Fruit fly (Drosophila melanogaster) whole organism, embryonic: ENCODE results near the gene CG31807.

Experiments
- CG10147 ChIP-seq: fragments of 200-800 bp; sonication (Bioruptor generic); optimal IDR thresholded peaks from 2 replicates; lab custom pipeline; 2019; ENCODE audit warnings: missing biosample characterization, mild to moderate bottlenecking, missing genetic modification characterization, moderate library complexity
- CG10366 ChIP-seq: fragments of 200-800 bp; sonication (Bioruptor generic); IDR thresholded peaks from 2 replicates; pipeline ENCODE4 v1.3.6; 2022; ENCODE audit warnings: missing biosample characterization, missing genetic modification characterization
- CG10462 ChIP-seq: fragments of 200-800 bp; sonication (Bioruptor generic); optimal IDR thresholded peaks from 2 replicates; lab custom pipeline; 2016; ENCODE audit warnings: missing biosample characterization, missing genetic modification characterization
- CG12391 ChIP-seq: fragments of 200-800 bp; sonication (Bioruptor generic); optimal IDR thresholded peaks from 3 replicates; lab custom pipeline; 2018; ENCODE audit warnings: missing biosample characterization, mild to moderate bottlenecking, missing genetic modification characterization, moderate library complexity
- CG13296 ChIP-seq: fragments of 200-800 bp; sonication (Bioruptor generic); optimal IDR thresholded peaks from 3 replicates; lab custom pipeline; 2018; ENCODE audit warnings: missing biosample characterization, mild to moderate bottlenecking, missing genetic modification characterization
- CG1603 ChIP-seq: fragments of 200-800 bp; sonication (Bioruptor generic); optimal IDR thresholded peaks from 2 replicates; lab custom pipeline; 2019; ENCODE audit warnings: missing biosample characterization, mild to moderate bottlenecking, missing genetic modification characterization, moderate library complexity
- CG17328 ChIP-seq: fragments of 200-800 bp; sonication (Bioruptor generic); IDR thresholded peaks from 2 replicates; pipeline ENCODE4 v1.3.6; 2022; ENCODE audit warnings: missing biosample characterization, missing genetic modification characterization
- CG17359 ChIP-seq: fragments of 200-800 bp; sonication (Bioruptor generic); optimal IDR thresholded peaks from 3 replicates; lab custom pipeline; 2018; ENCODE audit warnings: missing biosample characterization, mild to moderate bottlenecking, missing genetic modification characterization, moderate library complexity
- CG17385 ChIP-seq: fragments of 200-800 bp; sonication (Bioruptor generic); optimal IDR thresholded peaks from 3 replicates; lab custom pipeline; 2018; ENCODE audit warnings: missing biosample characterization, mild to moderate bottlenecking, missing genetic modification characterization
- CG17802 ChIP-seq: fragments of 200-800 bp; sonication (Bioruptor generic); optimal IDR thresholded peaks from 2 replicates; lab custom pipeline; 2018; ENCODE audit warnings: missing biosample characterization, mild to moderate bottlenecking, missing genetic modification characterization, moderate library complexity
- CG3065 ChIP-seq: fragments of 200-800 bp; sonication (Bioruptor generic); optimal IDR thresholded peaks from 2 replicates; lab custom pipeline; 2016; ENCODE audit warnings: missing biosample characterization, missing genetic modification characterization
- CG32772 ChIP-seq: fragments of 200-800 bp; sonication (Bioruptor generic); IDR thresholded peaks from 2 replicates; pipeline ENCODE4 v1.3.6; 2022; ENCODE audit warnings: missing biosample characterization, missing genetic modification characterization
- CG33557 ChIP-seq: fragments of 200-800 bp; sonication (Bioruptor generic); optimal IDR thresholded peaks from 2 replicates; lab custom pipeline; 2019; ENCODE audit warnings: missing biosample characterization, mild to moderate bottlenecking, missing genetic modification characterization, moderate library complexity
- CG3995 ChIP-seq: fragments of 200-800 bp; sonication (Bioruptor generic); optimal IDR thresholded peaks from 3 replicates; lab custom pipeline; 2016; ENCODE audit warnings: missing biosample characterization, missing genetic modification characterization
- CG43689 ChIP-seq: fragments of 200-800 bp; sonication (Bioruptor generic); IDR thresholded peaks from 2 replicates; pipeline ENCODE4 v1.3.6; 2022; ENCODE audit warnings: missing biosample characterization, missing genetic modification characterization
- CG9215 ChIP-seq: fragments of 200-800 bp; sonication (Bioruptor generic); IDR thresholded peaks from 2 replicates; pipeline ENCODE4 v1.3.6; 2022; ENCODE audit warnings: missing biosample characterization, missing genetic modification characterization
- Chrac-16 ChIP-seq: fragments of 200-800 bp; sonication (Bioruptor generic); optimal IDR thresholded peaks from 3 replicates; lab custom pipeline; 2016; ENCODE audit warnings: missing biosample characterization, missing genetic modification characterization
- CoRest ChIP-seq: fragments of 200-800 bp; sonication (Bioruptor generic); optimal IDR thresholded peaks from 3 replicates; lab custom pipeline; 2018; ENCODE audit warnings: missing biosample characterization, mild to moderate bottlenecking, missing genetic modification characterization, moderate library complexity
- E2f2 ChIP-seq: fragments of 200-800 bp; sonication (Bioruptor generic); IDR thresholded peaks from 2 replicates; pipeline ENCODE4 v1.3.6; 2022; ENCODE audit warnings: missing biosample characterization, missing genetic modification characterization
- Eip74EF ChIP-seq, 2 experiments: fragments of 200-800 bp in 1 of 2; fragments of >200 bp in 1 of 2; sonication (Bioruptor generic) in 1 of 2; optimal IDR thresholded peaks; 2 replicates each; lab custom pipeline; 2017 to 2019; ENCODE audit warnings: missing biosample characterization in 2 of 2, missing genetic modification characterization in 2 of 2, mild to moderate bottlenecking in 1 of 2, moderate library complexity in 1 of 2
- Ets65A ChIP-seq: fragments of 200-800 bp; sonication (Bioruptor generic); peaks from one replicate; lab custom pipeline; 2016; ENCODE audit warnings: missing biosample characterization, missing genetic modification characterization
- Fer1 ChIP-seq: fragments of 200-800 bp; sonication (Bioruptor generic); optimal IDR thresholded peaks from 2 replicates; lab custom pipeline; 2017; ENCODE audit warnings: missing biosample characterization, mild to moderate bottlenecking, missing genetic modification characterization
- Fer2 ChIP-seq: fragments of 200-800 bp; sonication (Bioruptor generic); optimal IDR thresholded peaks from 2 replicates; lab custom pipeline; 2018; ENCODE audit warnings: missing biosample characterization, mild to moderate bottlenecking, missing genetic modification characterization, moderate library complexity
- HLHmδ ChIP-seq: fragments of 200-800 bp; sonication (Bioruptor generic); optimal IDR thresholded peaks from 2 replicates; lab custom pipeline; 2018; ENCODE audit warnings: missing biosample characterization, mild to moderate bottlenecking, missing genetic modification characterization, moderate library complexity
- Jarid2 ChIP-seq: fragments of 200-800 bp; sonication (Bioruptor generic); optimal IDR thresholded peaks from 3 replicates; lab custom pipeline; 2017; ENCODE audit warnings: mild to moderate bottlenecking, missing biosample characterization, missing genetic modification reagents, missing genetic modification characterization
- Lpt ChIP-seq: fragments of >200 bp; optimal IDR thresholded peaks from 2 replicates; lab custom pipeline; 2018; ENCODE audit warnings: missing biosample characterization, missing genetic modification characterization
- NC2α ChIP-seq: fragments of 200-800 bp; sonication (Bioruptor generic); optimal IDR thresholded peaks from 2 replicates; lab custom pipeline; 2016; ENCODE audit warnings: missing biosample characterization, missing genetic modification characterization
- Pdp1 ChIP-seq, 2 experiments: fragments of 200-800 bp; sonication (Bioruptor generic); optimal IDR thresholded peaks; 3 replicates each; lab custom pipeline; 2016; ENCODE audit warnings: missing biosample characterization in 2 of 2, missing genetic modification characterization in 2 of 2, mild to moderate bottlenecking in 1 of 2, moderate library complexity in 1 of 2
- Scr ChIP-seq: fragments of 200-800 bp; sonication (Bioruptor generic); IDR thresholded peaks from 2 replicates; pipeline ENCODE4 v1.3.6; 2022; ENCODE audit warnings: missing biosample characterization, missing genetic modification characterization; ENCODE audit not compliant: partially characterized antibody
- Ssrp ChIP-seq: fragments of 200-800 bp; sonication (Bioruptor generic); optimal IDR thresholded peaks from 2 replicates; lab custom pipeline; 2018; ENCODE audit warnings: missing biosample characterization, mild to moderate bottlenecking, missing genetic modification characterization, moderate library complexity
- bbx ChIP-seq: fragments of 200-800 bp; sonication (Bioruptor generic); IDR thresholded peaks from 2 replicates; pipeline ENCODE4 v1.3.6; 2022; ENCODE audit warnings: missing biosample characterization, missing genetic modification characterization; ENCODE audit not compliant: partially characterized antibody
- eve ChIP-seq, 2 experiments: fragments of >200 bp; optimal IDR thresholded peaks; 2 replicates each; lab custom pipeline; 2017; ENCODE audit warnings: missing biosample characterization in 2 of 2, missing genetic modification characterization in 2 of 2
- fd96Cb ChIP-seq: fragments of 200-800 bp; sonication (Bioruptor generic); optimal IDR thresholded peaks from 2 replicates; lab custom pipeline; 2018; ENCODE audit warnings: missing biosample characterization, mild to moderate bottlenecking, missing genetic modification characterization, moderate library complexity
- fu2 ChIP-seq: fragments of 200-800 bp; sonication (Bioruptor generic); optimal IDR thresholded peaks from 2 replicates; lab custom pipeline; 2016; ENCODE audit warnings: missing biosample characterization, missing genetic modification characterization
- hb ChIP-seq: fragments of 200-800 bp; sonication (Bioruptor generic); IDR thresholded peaks from 3 replicates; pipeline ENCODE4 v1.3.6; 2022; ENCODE audit warnings: missing biosample characterization, missing genetic modification characterization; ENCODE audit not compliant: partially characterized antibody
- hbn ChIP-seq: fragments of 200-800 bp; sonication (Bioruptor generic); IDR thresholded peaks from 2 replicates; pipeline ENCODE4 v1.3.6; 2022; ENCODE audit warnings: missing biosample characterization, missing genetic modification characterization; ENCODE audit not compliant: partially characterized antibody
- inv ChIP-seq: fragments of 200-800 bp; sonication (Bioruptor generic); IDR thresholded peaks from 2 replicates; pipeline ENCODE4 v1.3.6; 2022; ENCODE audit warnings: missing biosample characterization, missing genetic modification characterization; ENCODE audit not compliant: partially characterized antibody
- kay ChIP-seq: fragments of 200-800 bp; sonication (Bioruptor generic); optimal IDR thresholded peaks from 2 replicates; lab custom pipeline; 2016; ENCODE audit warnings: missing biosample characterization, missing genetic modification characterization
- knrl ChIP-seq: fragments of 200-800 bp; sonication (Bioruptor generic); IDR thresholded peaks from 3 replicates; pipeline ENCODE4 v1.3.6; 2022; ENCODE audit warnings: missing biosample characterization, missing genetic modification characterization; ENCODE audit not compliant: partially characterized antibody
- lilli ChIP-seq: fragments of 200-800 bp; sonication (Bioruptor generic); optimal IDR thresholded peaks from 3 replicates; lab custom pipeline; 2016; ENCODE audit warnings: missing biosample characterization, missing genetic modification characterization
- lmd ChIP-seq: fragments of 200-800 bp; sonication (Bioruptor generic); IDR thresholded peaks from 2 replicates; pipeline ENCODE4 v1.3.6; 2022; ENCODE audit warnings: missing biosample characterization, missing genetic modification characterization
- odd ChIP-seq: fragments of 200-800 bp; sonication (Bioruptor generic); optimal IDR thresholded peaks from 2 replicates; lab custom pipeline; 2017; ENCODE audit warnings: missing biosample characterization, mild to moderate bottlenecking, missing genetic modification characterization
- rib ChIP-seq: fragments of 200-800 bp; sonication (Bioruptor generic); IDR thresholded peaks from 2 replicates; pipeline ENCODE4 v1.3.6; 2022; ENCODE audit warnings: missing biosample characterization, missing genetic modification characterization
- ro ChIP-seq: fragments of 200-800 bp; sonication (Bioruptor generic); IDR thresholded peaks from 2 replicates; pipeline ENCODE4 v1.3.6; 2022; ENCODE audit warnings: missing biosample characterization, missing genetic modification characterization
- schlank ChIP-seq: fragments of 200-800 bp; sonication (Bioruptor generic); optimal IDR thresholded peaks from 2 replicates; lab custom pipeline; 2018; ENCODE audit warnings: missing biosample characterization, mild to moderate bottlenecking, missing genetic modification characterization
- sug ChIP-seq: fragments of 200-800 bp; optimal IDR thresholded peaks from 2 replicates; lab custom pipeline; 2019; ENCODE audit warnings: missing biosample characterization, mild to moderate bottlenecking, missing genetic modification characterization, moderate library complexity
- ttk ChIP-seq: fragments of 200-800 bp; sonication (Bioruptor generic); IDR thresholded peaks from 2 replicates; pipeline ENCODE4 v2.1.2; 2022; ENCODE audit warnings: missing biosample characterization, missing genetic modification characterization
- wdn ChIP-seq: fragments of 200-800 bp; sonication (Bioruptor generic); IDR thresholded peaks from 2 replicates; pipeline ENCODE4 v1.3.6; 2022; ENCODE audit warnings: missing biosample characterization, missing genetic modification characterization
- zen ChIP-seq: fragments of 200-800 bp; sonication (Bioruptor generic); optimal IDR thresholded peaks from 3 replicates; lab custom pipeline; 2018; ENCODE audit warnings: missing biosample characterization, mild to moderate bottlenecking, missing genetic modification characterization, moderate library complexity
- zf30C ChIP-seq: fragments of 200-800 bp; sonication (Bioruptor generic); optimal IDR thresholded peaks from 3 replicates; lab custom pipeline; 2018; ENCODE audit warnings: missing biosample characterization, mild to moderate bottlenecking, missing genetic modification characterization

Gene CG31807

dm6 chr2L:16727578-16728023, 43.8 kb upstream of the CG31807 start, which contains the start of gene VhaSFD (continued):
- TF ChIP-seq E2f2 (peak; percentile 75), HLHmδ (GFP tag; lab: Kevin White, UChicago) (peak; percentile 9), Scr (GFP tag; lab: Robert Waterston, UW) (peak; percentile 49), kay (peak; percentile 2), CG33557 (GFP tag; lab: Kevin White, UChicago) (no peak), fu2 (GFP tag; lab: Kevin White, UChicago) (peak; percentile 34), CG17359 (tag; lab: Kevin White, UChicago) (peak; percentile 16), CG9215 (GFP tag; lab: Robert Waterston, UW) (no peak), Fer1 (GFP tag; lab: Kevin White, UChicago) (peak; percentile 65), CG17802 (tag; lab: Kevin White, UChicago) (no peak), Chrac-16 (no peak), sug (tag; lab: Kevin White, UChicago) (peak; percentile 62), CoRest (peak; percentile 48), fd96Cb (tag; lab: Kevin White, UChicago) (peak; percentile 3), Ets65A (GFP tag; lab: Kevin White, UChicago) (no peak), hbn (GFP tag; lab: Robert Waterston, UW) (peak; percentile 64), Jarid2 (no peak), ttk (no peak), CG17328 (GFP tag; lab: Robert Waterston, UW) (0 out of 2 replicates have a peak, but pooled peaks have one; percentile 7), CG3995 (GFP tag; lab: Kevin White, UChicago) (peak; percentile 55), CG43689 (GFP tag; lab: Robert Waterston, UW) (no peak), CG3065 (no peak), odd (no peak), NC2α (GFP tag; lab: Kevin White, UChicago) (no peak), eve (GFP tag; optimal IDR thresholded peaks at IDR 0.05; lab: Kevin White, UChicago) (no peak), schlank (tag; lab: Kevin White, UChicago) (no peak), CG32772 (GFP tag; lab: Robert Waterston, UW) (no peak), lmd (no peak), Lpt (no peak), wdn (no peak), hb (GFP tag; lab: Robert Waterston, UW) (peak; percentile 50; the same call in 1 of the 3 replicates), Fer2 (tag; lab: Kevin White, UChicago) (peak; percentile 10), Eip74EF (GFP tag; optimal IDR thresholded peaks at IDR 0.05; lab: Kevin White, UChicago) (peak in 1 of 2 experiments; percentile 28), zf30C (GFP tag; lab: Kevin White, UChicago) (no peak), bbx (GFP tag; lab: Robert Waterston, UW) (peak; percentile 73), Pdp1 (GFP tag; optimal IDR thresholded peaks at IDR 0.05; lab: Kevin White, UChicago) (peak in 1 of 2 experiments; percentile 57), inv (GFP tag; lab: Robert Waterston, UW) (peak; percentile 53), CG1603 (tag; lab: Kevin White, UChicago) (peak; percentile 48), ro (GFP tag; lab: Robert Waterston, UW) (no peak), CG13296 (GFP tag; lab: Kevin White, UChicago) (peak; percentile 23), CG10147 (GFP tag; lab: Kevin White, UChicago) (peak; percentile 19), CG17385 (GFP tag; lab: Kevin White, UChicago) (no peak), CG10366 (GFP tag; lab: Robert Waterston, UW) (no peak), lilli (GFP tag; lab: Kevin White, UChicago) (peak; percentile 40), Ssrp (tag; lab: Kevin White, UChicago) (no peak), CG12391 (tag; lab: Kevin White, UChicago) (peak; percentile 44), CG10462 (GFP tag; lab: Kevin White, UChicago) (no peak), knrl (GFP tag; lab: Robert Waterston, UW) (peak; percentile 68), rib (GFP tag; lab: Robert Waterston, UW) (peak; percentile 70), zen (tag; lab: Kevin White, UChicago) (no peak)
